Worm (Caenorhabditis elegans): ENCODE measurements around the gene hrde-2.

The hrde-2 gene

ce11 chrV:15002184-15002690, 2.7 kb upstream of the hrde-2 start, which contains the start of the genes fib-1 and mut-15 (continued):
- TF ChIP-seq unc-42 (tag; optimal IDR thresholded peaks at IDR 0.05) (peak; percentile 91), gmeb-2 (tag; optimal IDR thresholded peaks at IDR 0.05) (no peak), pha-4 (tag; optimal IDR thresholded peaks at IDR 0.05) (no peak), fkh-10 (GFP tag; optimal IDR thresholded peaks at IDR 0.05) (no peak), ceh-19 (GFP tag; optimal IDR thresholded peaks at IDR 0.05) (peak; percentile 66), sox-2 (GFP tag; IDR thresholded peaks at IDR 0.05) (no peak), hlh-6 (tag; optimal IDR thresholded peaks at IDR 0.05) (peak; percentile 73), K09A11.1 (tag; optimal IDR thresholded peaks at IDR 0.05; ENCODE audit: insufficient read depth) (peak; percentile 41), pros-1 (tag; optimal IDR thresholded peaks at IDR 0.05) (peak; percentile 3), pqm-1 (tag; optimal IDR thresholded peaks at IDR 0.05) (peak; percentile 82), ceh-14 (tag; optimal IDR thresholded peaks at IDR 0.05) (peak; percentile 90), lin-11 (tag; optimal IDR thresholded peaks at IDR 0.05) (no peak), hlh-8 (tag; optimal IDR thresholded peaks at IDR 0.05) (peak; percentile 77), tbx-7 (tag; optimal IDR thresholded peaks at IDR 0.05) (peak; percentile 89), ahr-1 (tag; optimal IDR thresholded peaks at IDR 0.05) (peak; percentile 81), fkh-6 (tag; optimal IDR thresholded peaks at IDR 0.05) (peak; percentile 70), ceh-6 (GFP tag; optimal IDR thresholded peaks at IDR 0.05) (peak; percentile 30), nhr-11 (tag; optimal IDR thresholded peaks at IDR 0.05) (no peak), mec-3 (tag; optimal IDR thresholded peaks at IDR 0.05; ENCODE audit: borderline replicate concordance) (peak; percentile 94), ceh-9 (tag; optimal IDR thresholded peaks at IDR 0.05) (no peak), pax-1 (tag; optimal IDR thresholded peaks at IDR 0.05) (peak; percentile 60), pat-9 (tag; optimal IDR thresholded peaks at IDR 0.05) (no peak), nhr-232 (tag; optimal IDR thresholded peaks at IDR 0.05) (no peak), pag-3 (tag; optimal IDR thresholded peaks at IDR 0.05; ENCODE audit: borderline replicate concordance) (peak; percentile 71), C38D4.7 (GFP tag; optimal IDR thresholded peaks at IDR 0.05) (no peak), sdc-2 (tag; optimal IDR thresholded peaks at IDR 0.05) (peak; percentile 65), syd-9 (tag; optimal IDR thresholded peaks at IDR 0.05) (peak; percentile 76), sox-4 (tag; optimal IDR thresholded peaks at IDR 0.05) (peak; percentile 21), unc-86 (tag; optimal IDR thresholded peaks at IDR 0.05) (peak; percentile 79), ceh-48 (tag; optimal IDR thresholded peaks at IDR 0.05) (peak; percentile 95), elt-2 (tag; optimal IDR thresholded peaks at IDR 0.05) (peak; percentile 87), pha-2 (tag; optimal IDR thresholded peaks at IDR 0.05) (peak; percentile 51), ama-1 (optimal IDR thresholded peaks at IDR 0.05) (no peak), tbx-2 (tag; optimal IDR thresholded peaks at IDR 0.05) (peak; percentile 98), odd-2 (tag; optimal IDR thresholded peaks at IDR 0.05) (no peak), hlh-13 (GFP tag; optimal IDR thresholded peaks at IDR 0.05) (peak; percentile 2), ets-4 (tag; optimal IDR thresholded peaks at IDR 0.05) (peak; percentile 92), Y22D7AL.16 (tag; optimal IDR thresholded peaks at IDR 0.05) (no peak), madf-2 (tag; optimal IDR thresholded peaks at IDR 0.05) (peak; percentile 40), C08G9.2 (tag; optimal IDR thresholded peaks at IDR 0.05) (peak; percentile 97), npax-4 (tag; optimal IDR thresholded peaks at IDR 0.05) (peak; percentile 41), eyg-1 (tag; optimal IDR thresholded peaks at IDR 0.05) (peak; percentile 67), hlh-30 (tag; optimal IDR thresholded peaks at IDR 0.05; ENCODE audit: insufficient read depth) (no peak), hlh-15 (tag; optimal IDR thresholded peaks at IDR 0.05) (peak; percentile 77)

DNA sequence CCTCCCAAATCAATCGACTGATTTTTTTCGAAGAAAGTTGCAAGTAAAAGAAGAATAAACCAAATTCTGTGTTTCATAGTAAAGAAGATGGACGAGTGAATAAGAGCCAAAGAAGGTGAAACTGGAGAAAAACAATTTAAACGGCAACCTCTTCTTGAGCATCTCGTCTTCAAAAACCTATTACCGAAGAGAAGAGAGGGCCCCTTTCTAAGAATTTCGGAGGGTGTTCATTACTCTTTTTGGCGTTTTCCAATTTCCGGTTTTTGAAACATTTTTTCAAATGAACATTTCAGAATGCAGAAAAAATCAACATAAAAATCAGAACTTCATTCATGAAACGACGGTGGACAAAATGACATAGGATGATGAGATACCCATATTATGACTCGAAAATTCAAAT, 6.7 kb downstream of the hrde-2 start, which contains the start of gene nmr-2:
Gene nmr-2, minus strand, starts transcription at position 101 of the 400 bp plus-strand sequence.
- no peak for TF ChIP-seq eyg-1 (tag; optimal IDR thresholded peaks at IDR 0.05)
- TF ChIP-seq zip-5 (tag; optimal IDR thresholded peaks at IDR 0.05), result no peak
- no peak for TF ChIP-seq dve-1 (tag; optimal IDR thresholded peaks at IDR 0.05)
- TF ChIP-seq ztf-16 (tag; optimal IDR thresholded peaks at IDR 0.05), result no peak
- no peak for TF ChIP-seq ceh-19 (GFP tag; optimal IDR thresholded peaks at IDR 0.05)
- TF ChIP-seq ttx-3 (tag; optimal IDR thresholded peaks at IDR 0.05), result no peak
- TF ChIP-seq unc-42 (tag; optimal IDR thresholded peaks at IDR 0.05), result no peak
- no peak for TF ChIP-seq ceh-45 (GFP tag; IDR thresholded peaks at IDR 0.05)
- no peak for TF ChIP-seq tbx-2 (tag; optimal IDR thresholded peaks at IDR 0.05)
- TF ChIP-seq madf-2 (tag; optimal IDR thresholded peaks at IDR 0.05), result no peak
- TF ChIP-seq hlh-30 (tag; optimal IDR thresholded peaks at IDR 0.05; ENCODE audit: insufficient read depth), result no peak
- TF ChIP-seq sdc-2 (tag; optimal IDR thresholded peaks at IDR 0.05), result no peak
- TF ChIP-seq ceh-9 (tag; optimal IDR thresholded peaks at IDR 0.05), result no peak
- no peak for TF ChIP-seq hlh-8 (tag; optimal IDR thresholded peaks at IDR 0.05)

Measured in whole organism, late embryonic.